Fruit fly (Drosophila melanogaster) whole organism, embryonic: ENCODE measurements around the gene CG5191.
A peak's percentile ranks its signal among the peaks of the same experiment; 100 is the strongest.

ENCODE experiments used
- ATbp ChIP-seq: fragments of 200-800 bp; sonication (Bioruptor generic); optimal IDR thresholded peaks from 2 replicates; lab custom pipeline; 2017; ENCODE audit warnings: missing biosample characterization, mild to moderate bottlenecking, missing genetic modification characterization, missing genetic modification reagents
- BEAF-32 ChIP-seq: fragments of 200-800 bp; sonication (Bioruptor generic); optimal IDR thresholded peaks from 3 replicates; lab custom pipeline; 2017; ENCODE audit warnings: missing biosample characterization, missing genetic modification characterization, mild to moderate bottlenecking, moderate library complexity, missing genetic modification reagents
- BtbVII ChIP-seq: fragments of 200-800 bp; sonication (Bioruptor generic); optimal IDR thresholded peaks from 3 replicates; lab custom pipeline; 2017; ENCODE audit warnings: missing biosample characterization, mild to moderate bottlenecking, missing genetic modification characterization
- CG11398 ChIP-seq: fragments of 200-800 bp; sonication (Bioruptor generic); optimal IDR thresholded peaks from 2 replicates; lab custom pipeline; 2016; ENCODE audit warnings: missing biosample characterization, missing genetic modification characterization
- CG13287 ChIP-seq: fragments of 200-800 bp; sonication (Bioruptor generic); IDR thresholded peaks from 2 replicates; pipeline ENCODE4 v1.3.6; 2022; ENCODE audit warnings: missing biosample characterization, missing genetic modification characterization; ENCODE audit not compliant: partially characterized antibody
- CG14441 ChIP-seq: fragments of 200-800 bp; sonication (Bioruptor generic); IDR thresholded peaks from 2 replicates; pipeline ENCODE4 v1.3.6; 2022; ENCODE audit warnings: missing biosample characterization, missing genetic modification characterization
- CG14667 ChIP-seq: fragments of 200-800 bp; sonication (Bioruptor generic); IDR thresholded peaks from 2 replicates; pipeline ENCODE4 v1.3.6; 2022; ENCODE audit warnings: missing biosample characterization, missing genetic modification characterization
- CG14710 ChIP-seq: fragments of 200-800 bp; sonication (Bioruptor generic); optimal IDR thresholded peaks from 3 replicates; lab custom pipeline; 2019; ENCODE audit warnings: missing biosample characterization, mild to moderate bottlenecking, missing genetic modification characterization, moderate library complexity
- CG15073 ChIP-seq: fragments of 200-800 bp; sonication (Bioruptor generic); optimal IDR thresholded peaks from 2 replicates; lab custom pipeline; 2016; ENCODE audit warnings: missing biosample characterization, missing genetic modification characterization
- CG17385 ChIP-seq: fragments of 200-800 bp; sonication (Bioruptor generic); optimal IDR thresholded peaks from 3 replicates; lab custom pipeline; 2018; ENCODE audit warnings: missing biosample characterization, mild to moderate bottlenecking, missing genetic modification characterization
- CG1792 ChIP-seq: fragments of 200-800 bp; sonication (Bioruptor generic); optimal IDR thresholded peaks from 2 replicates; lab custom pipeline; 2016; ENCODE audit warnings: missing biosample characterization, missing genetic modification characterization
- CG2120 ChIP-seq: fragments of 200-800 bp; sonication (Bioruptor generic); optimal IDR thresholded peaks from 3 replicates; lab custom pipeline; 2016; ENCODE audit warnings: missing biosample characterization, missing genetic modification characterization
- CG2202 ChIP-seq: fragments of 200-800 bp; sonication (Bioruptor generic); optimal IDR thresholded peaks from 2 replicates; lab custom pipeline; 2018; ENCODE audit warnings: missing biosample characterization, mild to moderate bottlenecking, missing genetic modification characterization
- CG32767 ChIP-seq: fragments of 200-800 bp; sonication (Bioruptor generic); IDR thresholded peaks from 2 replicates; pipeline ENCODE4 v1.3.6; 2022; ENCODE audit warnings: missing biosample characterization, missing genetic modification characterization
- CG3838 ChIP-seq: fragments of 200-800 bp; sonication (Bioruptor generic); optimal IDR thresholded peaks from 3 replicates; lab custom pipeline; 2016; ENCODE audit warnings: missing biosample characterization, missing genetic modification characterization
- CG4854 ChIP-seq: fragments of 200-800 bp; sonication (Bioruptor generic); optimal IDR thresholded peaks from 2 replicates; lab custom pipeline; 2016; ENCODE audit warnings: missing biosample characterization, missing genetic modification characterization, inconsistent platforms
- CG5245 ChIP-seq: fragments of 200-800 bp; sonication (Bioruptor generic); optimal IDR thresholded peaks from 3 replicates; lab custom pipeline; 2016; ENCODE audit warnings: missing biosample characterization, missing genetic modification characterization
- CG6765 ChIP-seq: fragments of 200-800 bp; sonication (Bioruptor generic); optimal IDR thresholded peaks from 3 replicates; lab custom pipeline; 2017; ENCODE audit warnings: missing biosample characterization, mild to moderate bottlenecking, missing genetic modification characterization
- CG6854 ChIP-seq: fragments of 200-800 bp; sonication (Bioruptor generic); optimal IDR thresholded peaks from 3 replicates; lab custom pipeline; 2017; ENCODE audit warnings: missing biosample characterization, mild to moderate bottlenecking, missing genetic modification characterization
- CG7372 ChIP-seq: fragments of 200-800 bp; sonication (Bioruptor generic); IDR thresholded peaks from 2 replicates; pipeline ENCODE4 v1.3.6; 2022; ENCODE audit warnings: missing biosample characterization, missing genetic modification characterization
- CG9797 ChIP-seq: fragments of 200-800 bp; sonication (Bioruptor generic); optimal IDR thresholded peaks from 3 replicates; lab custom pipeline; 2018; ENCODE audit warnings: missing biosample characterization, mild to moderate bottlenecking, missing genetic modification characterization
- Dip2 ChIP-seq: fragments of 200-800 bp; sonication (Bioruptor generic); IDR thresholded peaks from 2 replicates; pipeline ENCODE4 v1.3.6; 2022; ENCODE audit warnings: missing biosample characterization, missing genetic modification characterization
- Dref ChIP-seq: fragments of 200-800 bp; sonication (Bioruptor generic); IDR thresholded peaks from 2 replicates; pipeline ENCODE4 v1.3.6; 2022; ENCODE audit warnings: missing biosample characterization, missing genetic modification characterization
- GATAe ChIP-seq: fragments of 200-800 bp; sonication (Bioruptor generic); conservative IDR thresholded peaks from 2 replicates; pipeline ENCODE4 v1.3.6; 2022; ENCODE audit warnings: missing biosample characterization, missing genetic modification characterization
- Hand ChIP-seq: fragments of 200-800 bp; sonication (Bioruptor generic); optimal IDR thresholded peaks from 2 replicates; lab custom pipeline; 2017; ENCODE audit warnings: mild to moderate bottlenecking, missing biosample characterization, missing genetic modification reagents, missing genetic modification characterization
- Jarid2 ChIP-seq: fragments of 200-800 bp; sonication (Bioruptor generic); optimal IDR thresholded peaks from 3 replicates; lab custom pipeline; 2017; ENCODE audit warnings: mild to moderate bottlenecking, missing biosample characterization, missing genetic modification reagents, missing genetic modification characterization
- MBD-R2 ChIP-seq: fragments of 200-800 bp; sonication (Bioruptor generic); IDR thresholded peaks from 2 replicates; pipeline ENCODE4 v1.3.6; 2022; ENCODE audit warnings: missing biosample characterization, missing genetic modification characterization
- Pdp1 ChIP-seq, 2 experiments: fragments of 200-800 bp; sonication (Bioruptor generic); optimal IDR thresholded peaks; 3 replicates each; lab custom pipeline; 2016; ENCODE audit warnings: missing biosample characterization in 2 of 2, missing genetic modification characterization in 2 of 2, mild to moderate bottlenecking in 1 of 2, moderate library complexity in 1 of 2
- Sox100B ChIP-seq: fragments of 200-800 bp; sonication (Bioruptor generic); optimal IDR thresholded peaks from 3 replicates; lab custom pipeline; 2018; ENCODE audit warnings: missing biosample characterization, mild to moderate bottlenecking, missing genetic modification characterization
- ac ChIP-seq: fragments of 200-800 bp; sonication (Bioruptor generic); optimal IDR thresholded peaks from 3 replicates; lab custom pipeline; 2017; ENCODE audit warnings: missing biosample characterization, mild to moderate bottlenecking, missing genetic modification characterization
- amos ChIP-seq: fragments of 200-800 bp; sonication (Bioruptor generic); IDR thresholded peaks from 2 replicates; pipeline ENCODE4 v1.3.6; 2022; ENCODE audit warnings: missing biosample characterization, missing genetic modification characterization; ENCODE audit not compliant: partially characterized antibody
- az2 ChIP-seq: fragments of 200-800 bp; sonication (Bioruptor generic); optimal IDR thresholded peaks from 3 replicates; lab custom pipeline; 2016; ENCODE audit warnings: missing biosample characterization, missing genetic modification characterization
- dan ChIP-seq: fragments of 200-800 bp; sonication (Bioruptor generic); IDR thresholded peaks from 2 replicates; pipeline ENCODE4 v1.3.6; 2022; ENCODE audit warnings: missing biosample characterization, missing genetic modification characterization
- ems ChIP-seq: fragments of 200-800 bp; sonication (Bioruptor generic); optimal IDR thresholded peaks from 3 replicates; lab custom pipeline; 2016; ENCODE audit warnings: missing biosample characterization, missing genetic modification characterization
- exex ChIP-seq: fragments of 200-800 bp; sonication (Bioruptor generic); optimal IDR thresholded peaks from 4 replicates; lab custom pipeline; 2018; ENCODE audit warnings: missing biosample characterization, mild to moderate bottlenecking, missing genetic modification characterization, moderate library complexity
- gem ChIP-seq: fragments of 200-800 bp; sonication (Bioruptor generic); optimal IDR thresholded peaks from 2 replicates; lab custom pipeline; 2019; ENCODE audit warnings: missing biosample characterization, mild to moderate bottlenecking, missing genetic modification characterization, moderate library complexity
- insv ChIP-seq, 2 experiments: fragments of 200-800 bp; sonication (Bioruptor generic); optimal IDR thresholded peaks; 3 replicates each; lab custom pipeline; 2016 to 2018; ENCODE audit warnings: missing biosample characterization in 2 of 2, missing genetic modification characterization in 2 of 2
- ken ChIP-seq: fragments of 200-800 bp; sonication (Bioruptor generic); IDR thresholded peaks from 3 replicates; pipeline ENCODE4 v1.3.6; 2022; ENCODE audit warnings: missing biosample characterization, missing genetic modification characterization
- klu ChIP-seq: fragments of 200-800 bp; sonication (Bioruptor generic); IDR thresholded peaks from 2 replicates; pipeline ENCODE4 v1.3.6; 2022; ENCODE audit warnings: missing biosample characterization, missing genetic modification characterization
- lbe ChIP-seq: fragments of 200-800 bp; sonication (Bioruptor generic); optimal IDR thresholded peaks from 2 replicates; lab custom pipeline; 2016; ENCODE audit warnings: missing biosample characterization, mild to moderate bottlenecking, missing genetic modification characterization
- mirr ChIP-seq: fragments of 200-800 bp; sonication (Bioruptor generic); optimal IDR thresholded peaks from 3 replicates; lab custom pipeline; 2018; ENCODE audit warnings: missing biosample characterization, mild to moderate bottlenecking, missing genetic modification characterization
- p53 ChIP-seq: fragments of 200-800 bp; sonication (Bioruptor generic); optimal IDR thresholded peaks from 2 replicates; lab custom pipeline; 2016; ENCODE audit warnings: missing biosample characterization, missing genetic modification characterization
- run ChIP-seq: fragments of 200-800 bp; sonication (Bioruptor generic); optimal IDR thresholded peaks from 3 replicates; lab custom pipeline; 2018; ENCODE audit warnings: missing biosample characterization, mild to moderate bottlenecking, missing genetic modification characterization
- sima ChIP-seq: fragments of 200-800 bp; sonication (Bioruptor generic); optimal IDR thresholded peaks from 2 replicates; lab custom pipeline; 2016; ENCODE audit warnings: missing biosample characterization, missing genetic modification characterization
- sna ChIP-seq: fragments of 200-800 bp; sonication (Bioruptor generic); IDR thresholded peaks from 2 replicates; pipeline ENCODE4 v1.3.6; 2022; ENCODE audit warnings: missing biosample characterization, missing genetic modification characterization; ENCODE audit not compliant: partially characterized antibody
- sob ChIP-seq: fragments of 200-800 bp; sonication (Bioruptor generic); IDR thresholded peaks from 2 replicates; pipeline ENCODE4 v1.3.6; 2022; ENCODE audit warnings: missing biosample characterization, missing genetic modification characterization
- tin ChIP-seq: fragments of 200-800 bp; sonication (Bioruptor generic); optimal IDR thresholded peaks from 3 replicates; lab custom pipeline; 2016; ENCODE audit warnings: missing biosample characterization, missing genetic modification characterization
- vfl ChIP-seq: fragments of 200-800 bp; sonication (Bioruptor generic); optimal IDR thresholded peaks from 2 replicates; lab custom pipeline; 2016; ENCODE audit warnings: missing biosample characterization, missing genetic modification characterization

The CG5191 gene

dm6 chr3R:20587630-20588479 lies 27.2 kb downstream of the CG5191 start, which contains the start of gene Septin2 (continued):
- TF ChIP-seq sob (GFP tag; lab: Robert Waterston, UW), result no peak
- peak; percentile 85 for TF ChIP-seq lbe
- no peak for TF ChIP-seq GATAe
- TF ChIP-seq ATbp, result peak; percentile 86
- TF ChIP-seq CG5245 (GFP tag; lab: Kevin White, UChicago), result peak; percentile 42
- TF ChIP-seq exex, result no peak
- TF ChIP-seq vfl (GFP tag; lab: Kevin White, UChicago), result no peak
- peak; percentile 65 for TF ChIP-seq CG4854
- peak; percentile 70 for TF ChIP-seq CG3838 (GFP tag; lab: Kevin White, UChicago)
- no peak; the same call in none of the 2 replicates for TF ChIP-seq MBD-R2 (GFP tag; lab: Robert Waterston, UW)
- no peak for TF ChIP-seq Jarid2 (GFP tag; lab: Kevin White, UChicago)
- peak; percentile 61 for TF ChIP-seq CG1792 (GFP tag; lab: Kevin White, UChicago)
- TF ChIP-seq CG14667 (GFP tag; lab: Robert Waterston, UW), result peak; percentile 59
- no peak for TF ChIP-seq dan (GFP tag; lab: Robert Waterston, UW)
- no peak for TF ChIP-seq mirr (GFP tag; lab: Kevin White, UChicago)
- TF ChIP-seq BtbVII, result peak; percentile 77
- peak; percentile 52 for TF ChIP-seq CG2120 (GFP tag; lab: Kevin White, UChicago)
- TF ChIP-seq CG15073 (GFP tag; lab: Kevin White, UChicago), result peak; percentile 50
- TF ChIP-seq Hand (GFP tag; lab: Kevin White, UChicago), result peak; percentile 33
- no peak for TF ChIP-seq sima (GFP tag; lab: Kevin White, UChicago)
- TF ChIP-seq BEAF-32, result no peak
- peak; percentile 36; the same call in 1 of the 2 replicates for TF ChIP-seq CG13287
- TF ChIP-seq klu (GFP tag; lab: Robert Waterston, UW), result no peak
- TF ChIP-seq Dref (GFP tag; lab: Robert Waterston, UW), result no peak
- peak; percentile 95 for TF ChIP-seq Sox100B
- TF ChIP-seq ac, result peak; percentile 46
- no peak for TF ChIP-seq Dip2
- TF ChIP-seq CG14441 (GFP tag; lab: Robert Waterston, UW), result peak; percentile 59
- TF ChIP-seq CG6765, result no peak
- peak; percentile 88 for TF ChIP-seq gem (tag; lab: Kevin White, UChicago)
- TF ChIP-seq Pdp1 (GFP tag; optimal IDR thresholded peaks at IDR 0.05; lab: Kevin White, UChicago), result peak; percentile 34 to 50
- TF ChIP-seq ken, result 0 out of 3 replicates have a peak, but pooled peaks have one; percentile 49
- peak; percentile 77 for TF ChIP-seq CG17385 (GFP tag; lab: Kevin White, UChicago)
- TF ChIP-seq tin, result peak; percentile 82
- peak; percentile 24 for TF ChIP-seq CG11398 (GFP tag; lab: Kevin White, UChicago)
- peak; percentile 54 for TF ChIP-seq CG6854 (GFP tag; lab: Kevin White, UChicago)
- peak; percentile 68 for TF ChIP-seq CG9797 (GFP tag; lab: Kevin White, UChicago)
- TF ChIP-seq amos (GFP tag; lab: Robert Waterston, UW), result no peak; the same call in 1 of the 2 replicates
- peak; percentile 59; the same call in 1 of the 2 replicates for TF ChIP-seq CG32767 (GFP tag; lab: Robert Waterston, UW)
- TF ChIP-seq CG14710 (tag; lab: Kevin White, UChicago), result peak; percentile 85
- peak; percentile 65 for TF ChIP-seq run (tag; lab: Kevin White, UChicago)
- TF ChIP-seq p53 (GFP tag; lab: Kevin White, UChicago), result no peak
- peak; percentile 49 for TF ChIP-seq ems (GFP tag; lab: Kevin White, UChicago)
- TF ChIP-seq CG7372 (GFP tag; lab: Robert Waterston, UW), result no peak; the same call in none of the 2 replicates
- peak; percentile 82 for TF ChIP-seq az2 (GFP tag; lab: Kevin White, UChicago)
- TF ChIP-seq insv (GFP tag; optimal IDR thresholded peaks at IDR 0.05; lab: Kevin White, UChicago), result peak in 1 of 2 experiments; percentile 21
- TF ChIP-seq CG2202 (tag; lab: Kevin White, UChicago), result peak; percentile 62
- peak; percentile 42; the same call in 1 of the 2 replicates for TF ChIP-seq sna (GFP tag; lab: Robert Waterston, UW)
